In genomic region chrX:6750145-6750544, ce11 we compare ENCODE assay signal across 6 worm cellular contexts.
TF ChIP-seq lines count a peak whose summit lies in the region.

No protein-coding gene starts in this region.

TF ChIP-seq in whole organism, L1 larva, 84 proteins besides CTCF, POLR2A, EP300 and RAD21 (continued from another document and continues in another):
- TF ChIP-seq efl-3 (GFP tag; optimal IDR thresholded peaks at IDR 0.05; lab: Kevin White, UChicago), result peak; percentile 50
- TF ChIP-seq ama-1 (optimal IDR thresholded peaks at IDR 0.05; lab: Kevin White, UChicago), result peak; percentile 47
- peak; percentile 93 for TF ChIP-seq tbx-2 (tag; optimal IDR thresholded peaks at IDR 0.05; lab: Kevin White, UChicago)
- TF ChIP-seq rnt-1 (tag; optimal IDR thresholded peaks at IDR 0.05; lab: Kevin White, UChicago), result peak; percentile 86
- TF ChIP-seq elt-2 (tag; optimal IDR thresholded peaks at IDR 0.05; lab: Kevin White, UChicago), result peak; percentile 93
- TF ChIP-seq nhr-71 (tag; optimal IDR thresholded peaks at IDR 0.05; lab: Kevin White, UChicago), result peak; percentile 98
- peak; percentile 53 for TF ChIP-seq nhr-76 (tag; optimal IDR thresholded peaks at IDR 0.05; lab: Kevin White, UChicago)
- TF ChIP-seq fkh-10 (GFP tag; optimal IDR thresholded peaks at IDR 0.05; lab: Kevin White, UChicago), result peak; percentile 42
- peak; percentile 73 for TF ChIP-seq hpl-2 (GFP tag; optimal IDR thresholded peaks at IDR 0.05; lab: Kevin White, UChicago)
- TF ChIP-seq egl-27 (tag; optimal IDR thresholded peaks at IDR 0.05; lab: Kevin White, UChicago), result peak; percentile 91 to 92
- peak; percentile 85 for TF ChIP-seq mep-1 (tag; optimal IDR thresholded peaks at IDR 0.05; lab: Kevin White, UChicago)
- peak; percentile 80 for TF ChIP-seq ceh-88 (GFP tag; IDR thresholded peaks at IDR 0.05; lab: Robert Waterston, UW)
- peak; percentile 90 for TF ChIP-seq swsn-7 (tag; optimal IDR thresholded peaks at IDR 0.05; lab: Kevin White, UChicago)
- peak; percentile 2 for TF ChIP-seq fkh-8 (tag; optimal IDR thresholded peaks at IDR 0.05; lab: Kevin White, UChicago)
- peak; percentile 85 for TF ChIP-seq grh-1 (GFP tag; IDR thresholded peaks at IDR 0.05; lab: Robert Waterston, UW)
- TF ChIP-seq F16B12.6 (tag; optimal IDR thresholded peaks at IDR 0.05; lab: Kevin White, UChicago), result no peak
- peak; percentile 71 for TF ChIP-seq sup-37 (GFP tag; optimal IDR thresholded peaks at IDR 0.05; lab: Kevin White, UChicago)
- peak in 1 of 2 experiments; percentile 99 for TF ChIP-seq mdl-1 (tag; optimal IDR thresholded peaks at IDR 0.05; lab: Kevin White, UChicago)
- TF ChIP-seq blmp-1 (tag; optimal IDR thresholded peaks at IDR 0.05; lab: Kevin White, UChicago), result peak; percentile 91
- peak; percentile 80 for TF ChIP-seq skn-1 (tag; optimal IDR thresholded peaks at IDR 0.05; lab: Kevin White, UChicago)
- no peak for TF ChIP-seq lin-39 (tag; optimal IDR thresholded peaks at IDR 0.05; lab: Kevin White, UChicago)
- peak; percentile 84 for TF ChIP-seq C16A3.4 (tag; optimal IDR thresholded peaks at IDR 0.05; lab: Kevin White, UChicago)

TF ChIP-seq in whole organism, L2 larva, 48 proteins besides CTCF, POLR2A, EP300 and RAD21 (continued from another document and continues in another):
- peak in 1 of 2 experiments; percentile 79 for TF ChIP-seq lsy-2 (tag; optimal IDR thresholded peaks at IDR 0.05; lab: Kevin White, UChicago)
- peak; percentile 61 for TF ChIP-seq unc-55 (GFP tag; optimal IDR thresholded peaks at IDR 0.05; lab: Kevin White, UChicago)
- TF ChIP-seq peb-1 (tag; optimal IDR thresholded peaks at IDR 0.05; lab: Kevin White, UChicago), result no peak
- peak; percentile 96 for TF ChIP-seq nhr-25 (tag; optimal IDR thresholded peaks at IDR 0.05; lab: Kevin White, UChicago)
- peak; percentile 79 for TF ChIP-seq blmp-1 (tag; optimal IDR thresholded peaks at IDR 0.05; lab: Kevin White, UChicago; ENCODE audit: insufficient read depth)
- TF ChIP-seq dmd-4 (tag; optimal IDR thresholded peaks at IDR 0.05; lab: Kevin White, UChicago), result no peak
- TF ChIP-seq skn-1 (tag; optimal IDR thresholded peaks at IDR 0.05; lab: Kevin White, UChicago), result no peak
- peak; percentile 33 for TF ChIP-seq lin-13 (GFP tag; optimal IDR thresholded peaks at IDR 0.05; lab: Kevin White, UChicago)
- no peak for TF ChIP-seq ztf-11 (tag; optimal IDR thresholded peaks at IDR 0.05; lab: Kevin White, UChicago)
- no peak for TF ChIP-seq lin-11 (tag; optimal IDR thresholded peaks at IDR 0.05; lab: Kevin White, UChicago)
- peak; percentile 98 for TF ChIP-seq F13H6.1 (tag; optimal IDR thresholded peaks at IDR 0.05; lab: Kevin White, UChicago)
- TF ChIP-seq nhr-10 (tag; optimal IDR thresholded peaks at IDR 0.05; lab: Kevin White, UChicago), result peak; percentile 73
- peak; percentile 83 for TF ChIP-seq crh-2 (tag; optimal IDR thresholded peaks at IDR 0.05; lab: Kevin White, UChicago)
- peak; percentile 61 for TF ChIP-seq snpc-4 (tag; optimal IDR thresholded peaks at IDR 0.05; lab: Kevin White, UChicago)
- peak; percentile 75 for TF ChIP-seq sem-4 (tag; optimal IDR thresholded peaks at IDR 0.05; lab: Kevin White, UChicago)
- TF ChIP-seq zag-1 (tag; optimal IDR thresholded peaks at IDR 0.05; lab: Kevin White, UChicago), result no peak
- peak; percentile 74 for TF ChIP-seq gmeb-1 (tag; optimal IDR thresholded peaks at IDR 0.05; lab: Kevin White, UChicago)
- TF ChIP-seq ceh-82 (tag; optimal IDR thresholded peaks at IDR 0.05; lab: Kevin White, UChicago), result no peak
- peak; percentile 85 for TF ChIP-seq fos-1 (tag; optimal IDR thresholded peaks at IDR 0.05; lab: Kevin White, UChicago)
- TF ChIP-seq unc-39 (tag; optimal IDR thresholded peaks at IDR 0.05; lab: Kevin White, UChicago), result no peak
- TF ChIP-seq nhr-21 (tag; optimal IDR thresholded peaks at IDR 0.05; lab: Kevin White, UChicago), result peak; percentile 94
- peak; percentile 54 for TF ChIP-seq ceh-16 (tag; optimal IDR thresholded peaks at IDR 0.05; lab: Kevin White, UChicago)
- no peak for TF ChIP-seq nhr-23 (tag; optimal IDR thresholded peaks at IDR 0.05; lab: Kevin White, UChicago)

TF ChIP-seq in whole organism, L3 larva, 47 proteins besides CTCF, POLR2A, EP300 and RAD21 (continued from another document):
- TF ChIP-seq ZK546.5 (tag; optimal IDR thresholded peaks at IDR 0.05; lab: Kevin White, UChicago) (no peak), elt-2 (tag; optimal IDR thresholded peaks at IDR 0.05; lab: Kevin White, UChicago) (peak; percentile 89), lin-39 (tag; optimal IDR thresholded peaks at IDR 0.05; lab: Kevin White, UChicago) (peak; percentile 72), fkh-10 (GFP tag; optimal IDR thresholded peaks at IDR 0.05; lab: Kevin White, UChicago) (no peak), nhr-25 (tag; optimal IDR thresholded peaks at IDR 0.05; lab: Kevin White, UChicago) (peak; percentile 95), ztf-11 (tag; optimal IDR thresholded peaks at IDR 0.05; lab: Kevin White, UChicago) (no peak), lin-15B (tag; optimal IDR thresholded peaks at IDR 0.05; lab: Kevin White, UChicago) (no peak), hmg-11 (tag; optimal IDR thresholded peaks at IDR 0.05; lab: Kevin White, UChicago) (peak; percentile 68), pha-4 (tag; optimal IDR thresholded peaks at IDR 0.05; lab: Kevin White, UChicago) (peak; percentile 99), mml-1 (tag; optimal IDR thresholded peaks at IDR 0.05; lab: Kevin White, UChicago) (peak; percentile 97), eor-1 (tag; optimal IDR thresholded peaks at IDR 0.05; lab: Kevin White, UChicago) (peak; percentile 39 to 57), egl-5 (tag; optimal IDR thresholded peaks at IDR 0.05; lab: Kevin White, UChicago) (peak; percentile 75), egl-27 (tag; optimal IDR thresholded peaks at IDR 0.05; lab: Kevin White, UChicago) (peak; percentile 84), R02D3.7 (tag; optimal IDR thresholded peaks at IDR 0.05; lab: Kevin White, UChicago) (no peak), mdl-1 (tag; optimal IDR thresholded peaks at IDR 0.05; lab: Kevin White, UChicago) (peak; percentile 100), jun-1 (tag; optimal IDR thresholded peaks at IDR 0.05; lab: Kevin White, UChicago) (peak; percentile 85), nhr-23 (tag; optimal IDR thresholded peaks at IDR 0.05; lab: Kevin White, UChicago) (peak; percentile 86), tbx-2 (tag; optimal IDR thresholded peaks at IDR 0.05; lab: Kevin White, UChicago) (peak; percentile 77), fkh-2 (tag; optimal IDR thresholded peaks at IDR 0.05; lab: Kevin White, UChicago) (no peak), pqm-1 (tag; optimal IDR thresholded peaks at IDR 0.05; lab: Kevin White, UChicago) (peak; percentile 87), snpc-4 (tag; optimal IDR thresholded peaks at IDR 0.05; lab: Kevin White, UChicago) (peak; percentile 31), nhr-77 (tag; optimal IDR thresholded peaks at IDR 0.05; lab: Kevin White, UChicago) (no peak), fos-1 (tag; optimal IDR thresholded peaks at IDR 0.05; lab: Kevin White, UChicago) (no peak), zag-1 (tag; optimal IDR thresholded peaks at IDR 0.05; lab: Kevin White, UChicago) (no peak)

TF ChIP-seq in whole organism, L4 larva, 104 proteins besides CTCF, POLR2A, EP300 and RAD21 (continued from another document and continues in another):
- TF ChIP-seq pha-4 (GFP tag; IDR thresholded peaks at IDR 0.05; lab: Robert Waterston, UW) (peak; percentile 85), pha-4 (tag; optimal IDR thresholded peaks at IDR 0.05; lab: Kevin White, UChicago) (peak; percentile 93), snpc-4 (tag; optimal IDR thresholded peaks at IDR 0.05; lab: Kevin White, UChicago) (no peak), ZK337.2 (GFP tag; IDR thresholded peaks at IDR 0.05; lab: Robert Waterston, UW) (no peak), lin-38 (GFP tag; IDR thresholded peaks at IDR 0.05; lab: Robert Waterston, UW) (peak; percentile 52), nhr-28 (tag; optimal IDR thresholded peaks at IDR 0.05; lab: Kevin White, UChicago) (peak; percentile 97), fos-1 (tag; optimal IDR thresholded peaks at IDR 0.05; lab: Kevin White, UChicago) (no peak), hlh-30 (tag; optimal IDR thresholded peaks at IDR 0.05; lab: Kevin White, UChicago; ENCODE audit: insufficient read depth) (peak; percentile 97), nhr-237 (tag; optimal IDR thresholded peaks at IDR 0.05; lab: Kevin White, UChicago) (no peak), ztf-7 (tag; optimal IDR thresholded peaks at IDR 0.05; lab: Kevin White, UChicago) (peak; percentile 25), nhr-48 (tag; optimal IDR thresholded peaks at IDR 0.05; lab: Kevin White, UChicago) (peak; percentile 98), ceh-82 (tag; optimal IDR thresholded peaks at IDR 0.05; lab: Kevin White, UChicago) (no peak), hmg-1.1 (GFP tag; IDR thresholded peaks at IDR 0.05; lab: Robert Waterston, UW) (peak; percentile 58), nhr-77 (tag; optimal IDR thresholded peaks at IDR 0.05; lab: Kevin White, UChicago) (peak; percentile 87), zfp-2 (tag; optimal IDR thresholded peaks at IDR 0.05; lab: Kevin White, UChicago) (no peak), set-16 (GFP tag; IDR thresholded peaks at IDR 0.05; lab: Robert Waterston, UW) (peak; percentile 45; the same call in 1 of the 2 replicates), dpl-1 (GFP tag; optimal IDR thresholded peaks at IDR 0.05; lab: Kevin White, UChicago) (peak; percentile 55), pqm-1 (tag; optimal IDR thresholded peaks at IDR 0.05; lab: Kevin White, UChicago) (peak; percentile 31), mxl-2 (GFP tag; conservative IDR thresholded peaks at IDR 0.05; lab: Robert Waterston, UW) (peak; percentile 100), F44E2.7 (GFP tag; IDR thresholded peaks at IDR 0.05; lab: Robert Waterston, UW) (no peak), mes-2 (tag; optimal IDR thresholded peaks at IDR 0.05; lab: Kevin White, UChicago; ENCODE audit: poor library complexity, severe bottlenecking) (peak; percentile 73), F10B5.3 (tag; optimal IDR thresholded peaks at IDR 0.05; lab: Kevin White, UChicago) (peak; percentile 73), lir-3 (tag; optimal IDR thresholded peaks at IDR 0.05; lab: Kevin White, UChicago) (no peak), F37D6.2 (tag; optimal IDR thresholded peaks at IDR 0.05; lab: Kevin White, UChicago) (no peak)

TF ChIP-seq in whole organism, late embryonic, 69 proteins besides CTCF, POLR2A, EP300 and RAD21 (continued from another document and continues in another):
- no peak for TF ChIP-seq ceh-31 (tag; optimal IDR thresholded peaks at IDR 0.05; lab: Kevin White, UChicago)
- no peak for TF ChIP-seq hlh-6 (tag; optimal IDR thresholded peaks at IDR 0.05; lab: Kevin White, UChicago)
- TF ChIP-seq zip-5 (tag; optimal IDR thresholded peaks at IDR 0.05; lab: Kevin White, UChicago), result no peak
- no peak for TF ChIP-seq lin-11 (tag; optimal IDR thresholded peaks at IDR 0.05; lab: Kevin White, UChicago)
- no peak for TF ChIP-seq ceh-24 (tag; optimal IDR thresholded peaks at IDR 0.05; lab: Kevin White, UChicago)
- no peak for TF ChIP-seq K02D7.2 (tag; optimal IDR thresholded peaks at IDR 0.05; lab: Kevin White, UChicago)
- no peak for TF ChIP-seq unc-86 (tag; optimal IDR thresholded peaks at IDR 0.05; lab: Kevin White, UChicago)
- no peak for TF ChIP-seq ceh-48 (tag; optimal IDR thresholded peaks at IDR 0.05; lab: Kevin White, UChicago)
- TF ChIP-seq ceh-18 (tag; optimal IDR thresholded peaks at IDR 0.05; lab: Kevin White, UChicago), result peak; percentile 79
- TF ChIP-seq ceh-30 (tag; optimal IDR thresholded peaks at IDR 0.05; lab: Kevin White, UChicago), result no peak
- TF ChIP-seq elt-4 (tag; optimal IDR thresholded peaks at IDR 0.05; lab: Kevin White, UChicago), result no peak
- no peak for TF ChIP-seq pha-2 (tag; optimal IDR thresholded peaks at IDR 0.05; lab: Kevin White, UChicago)
- TF ChIP-seq pag-3 (tag; optimal IDR thresholded peaks at IDR 0.05; lab: Kevin White, UChicago; ENCODE audit: borderline replicate concordance), result no peak
- no peak for TF ChIP-seq sox-4 (tag; optimal IDR thresholded peaks at IDR 0.05; lab: Kevin White, UChicago)
- no peak for TF ChIP-seq ceh-2 (tag; optimal IDR thresholded peaks at IDR 0.05; lab: Kevin White, UChicago)
- TF ChIP-seq ceh-9 (tag; optimal IDR thresholded peaks at IDR 0.05; lab: Kevin White, UChicago), result no peak
- no peak for TF ChIP-seq sdc-2 (tag; optimal IDR thresholded peaks at IDR 0.05; lab: Kevin White, UChicago)
- TF ChIP-seq hlh-30 (tag; optimal IDR thresholded peaks at IDR 0.05; lab: Kevin White, UChicago; ENCODE audit: insufficient read depth), result peak; percentile 11
- no peak for TF ChIP-seq pax-1 (tag; optimal IDR thresholded peaks at IDR 0.05; lab: Kevin White, UChicago)
- no peak for TF ChIP-seq madf-2 (tag; optimal IDR thresholded peaks at IDR 0.05; lab: Kevin White, UChicago)
- TF ChIP-seq pat-9 (tag; optimal IDR thresholded peaks at IDR 0.05; lab: Kevin White, UChicago), result no peak
- TF ChIP-seq dmd-4 (tag; optimal IDR thresholded peaks at IDR 0.05; lab: Kevin White, UChicago; ENCODE audit: borderline replicate concordance), result no peak
- TF ChIP-seq tbx-2 (tag; optimal IDR thresholded peaks at IDR 0.05; lab: Kevin White, UChicago), result no peak
- no peak for TF ChIP-seq C38D4.7 (GFP tag; optimal IDR thresholded peaks at IDR 0.05; lab: Kevin White, UChicago)
- TF ChIP-seq gmeb-2 (tag; optimal IDR thresholded peaks at IDR 0.05; lab: Kevin White, UChicago), result no peak
- TF ChIP-seq Y22D7AL.16 (tag; optimal IDR thresholded peaks at IDR 0.05; lab: Kevin White, UChicago), result no peak
- no peak for TF ChIP-seq hlh-15 (tag; optimal IDR thresholded peaks at IDR 0.05; lab: Kevin White, UChicago)

TF ChIP-seq in whole organism, young adult, 124 proteins besides CTCF, POLR2A, EP300 and RAD21 (continued from another document and continues in another):
- no peak for TF ChIP-seq ets-4 (GFP tag; optimal IDR thresholded peaks at IDR 0.05; lab: Kevin White, UChicago)
- TF ChIP-seq nhr-80 (tag; optimal IDR thresholded peaks at IDR 0.05; lab: Kevin White, UChicago), result peak; percentile 81
- TF ChIP-seq C17E4.6 (GFP tag; IDR thresholded peaks at IDR 0.05; lab: Robert Waterston, UW), result no peak
- TF ChIP-seq him-1 (tag; optimal IDR thresholded peaks at IDR 0.05; lab: Kevin White, UChicago), result no peak
- TF ChIP-seq hmg-1.2 (GFP tag; IDR thresholded peaks at IDR 0.05; lab: Robert Waterston, UW), result peak; percentile 61; the same call in 1 of the 2 replicates
- peak; percentile 71 for TF ChIP-seq ztf-26 (tag; optimal IDR thresholded peaks at IDR 0.05; lab: Kevin White, UChicago)
- peak; percentile 84 for TF ChIP-seq B0336.3 (GFP tag; IDR thresholded peaks at IDR 0.05; lab: Robert Waterston, UW)
- TF ChIP-seq unc-130 (GFP tag; optimal IDR thresholded peaks at IDR 0.05; lab: Kevin White, UChicago), result no peak
- TF ChIP-seq efl-1 (GFP tag; optimal IDR thresholded peaks at IDR 0.05; lab: Kevin White, UChicago), result no peak
- 0 out of 2 replicates have a peak, but pooled peaks have one; percentile 51 for TF ChIP-seq Y53G8AR.9 (GFP tag; conservative IDR thresholded peaks at IDR 0.05; lab: Robert Waterston, UW)
- TF ChIP-seq attf-3 (GFP tag; conservative IDR thresholded peaks at IDR 0.05; lab: Robert Waterston, UW), result no peak
- no peak for TF ChIP-seq Y79H2A.3 (GFP tag; conservative IDR thresholded peaks at IDR 0.05; lab: Robert Waterston, UW)
- peak; percentile 52 for TF ChIP-seq attf-5 (GFP tag; optimal IDR thresholded peaks at IDR 0.05; lab: Kevin White, UChicago)
- no peak for TF ChIP-seq hlh-12 (tag; optimal IDR thresholded peaks at IDR 0.05; lab: Kevin White, UChicago)
- TF ChIP-seq zim-3 (tag; optimal IDR thresholded peaks at IDR 0.05; lab: Kevin White, UChicago), result no peak
- no peak for TF ChIP-seq madf-8 (GFP tag; conservative IDR thresholded peaks at IDR 0.05; lab: Robert Waterston, UW)
- peak; percentile 71; the same call in 1 of the 2 replicates for TF ChIP-seq dox-1 (GFP tag; IDR thresholded peaks at IDR 0.05; lab: Robert Waterston, UW)
- TF ChIP-seq F23B12.7 (tag; optimal IDR thresholded peaks at IDR 0.05; lab: Kevin White, UChicago; ENCODE audit: insufficient read depth), result no peak
- peak; percentile 53 for TF ChIP-seq lin-54 (GFP tag; optimal IDR thresholded peaks at IDR 0.05; lab: Kevin White, UChicago)
- TF ChIP-seq tbp1 (GFP tag; optimal IDR thresholded peaks at IDR 0.05; lab: Kevin White, UChicago), result peak; percentile 52
- TF ChIP-seq repo-1 (tag; optimal IDR thresholded peaks at IDR 0.05; lab: Kevin White, UChicago), result peak; percentile 67
- no peak for TF ChIP-seq ZK185.1 (tag; optimal IDR thresholded peaks at IDR 0.05; lab: Kevin White, UChicago; ENCODE audit: poor library complexity, severe bottlenecking)
- TF ChIP-seq F52B5.7 (tag; optimal IDR thresholded peaks at IDR 0.05; lab: Kevin White, UChicago), result no peak
- no peak for TF ChIP-seq unc-62 (GFP tag; optimal IDR thresholded peaks at IDR 0.05; lab: Kevin White, UChicago)
- TF ChIP-seq chd-7 (tag; optimal IDR thresholded peaks at IDR 0.05; lab: Kevin White, UChicago), result peak; percentile 86
- peak; percentile 83 for TF ChIP-seq zfh-2 (GFP tag; conservative IDR thresholded peaks at IDR 0.05; lab: Robert Waterston, UW)
- peak; percentile 77; the same call in 1 of the 2 replicates for TF ChIP-seq let-526 (GFP tag; IDR thresholded peaks at IDR 0.05; lab: Robert Waterston, UW)
- no peak for TF ChIP-seq B0261.1 (tag; optimal IDR thresholded peaks at IDR 0.05; lab: Kevin White, UChicago)
